Worm (Caenorhabditis elegans): ENCODE data around the gene F42E8.1.

The F42E8.1 gene

DNA sequence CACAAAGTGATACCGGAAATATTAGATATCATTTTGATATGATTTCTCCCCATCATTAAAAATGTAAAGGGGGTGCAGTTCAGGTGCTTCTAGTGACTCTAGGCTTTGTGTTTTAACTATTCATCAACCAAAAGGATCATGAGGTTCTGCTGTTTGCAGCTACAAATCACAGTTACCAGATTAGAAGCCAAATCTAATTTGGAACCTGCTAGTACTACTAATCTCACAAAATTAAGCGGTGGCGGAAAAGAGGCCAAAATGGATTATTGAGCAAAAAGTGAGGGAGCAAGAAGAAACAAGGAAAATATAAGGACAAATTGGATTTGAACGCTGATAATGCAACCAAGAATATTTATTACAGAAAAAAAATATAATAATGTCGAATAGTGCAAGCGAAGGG, 12.2 kb downstream of the F42E8.1 start:
- TF ChIP-seq snpc-4 (tag; optimal IDR thresholded peaks at IDR 0.05) (no peak), rbr-2 (tag; optimal IDR thresholded peaks at IDR 0.05) (no peak), dmd-9 (GFP tag; IDR thresholded peaks at IDR 0.05) (no peak), mep-1 (tag; optimal IDR thresholded peaks at IDR 0.05) (no peak), jun-1 (tag; optimal IDR thresholded peaks at IDR 0.05) (no peak), zag-1 (tag; optimal IDR thresholded peaks at IDR 0.05) (no peak), unc-39 (tag; optimal IDR thresholded peaks at IDR 0.05) (no peak), hmg-1.1 (GFP tag; IDR thresholded peaks at IDR 0.05) (no peak), sdz-12 (GFP tag; optimal IDR thresholded peaks at IDR 0.05) (no peak), lin-39 (tag; optimal IDR thresholded peaks at IDR 0.05) (no peak), nhr-41 (GFP tag; IDR thresholded peaks at IDR 0.05) (no peak), ceh-28 (tag; optimal IDR thresholded peaks at IDR 0.05) (no peak), T26A8.4 (GFP tag; IDR thresholded peaks at IDR 0.05) (no peak)

DNA sequence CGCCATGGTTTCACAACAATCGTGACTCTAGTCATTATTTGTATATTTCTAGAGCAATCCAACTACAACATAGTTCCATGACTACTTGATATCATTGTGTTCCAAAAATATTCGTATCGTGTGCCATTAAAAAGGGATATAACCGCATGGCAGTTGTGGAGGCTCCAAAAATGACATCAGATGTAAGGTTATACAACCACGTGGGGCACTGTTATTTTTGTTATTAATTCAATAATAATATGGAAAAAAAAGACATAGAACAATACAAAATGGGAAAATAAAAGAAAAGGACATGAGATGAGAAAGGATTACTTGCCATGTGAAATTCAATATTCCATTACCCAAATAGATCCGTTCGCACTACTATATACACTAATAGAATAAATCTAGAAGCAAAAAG, 13.5 kb downstream of the F42E8.1 start:
- TF ChIP-seq unc-62 (GFP tag; optimal IDR thresholded peaks at IDR 0.05 in 1 of 2) (peak in 1 of 2 experiments; percentile 14), unc-62 (tag; optimal IDR thresholded peaks at IDR 0.05) (no peak), F10B5.3 (tag; optimal IDR thresholded peaks at IDR 0.05) (no peak)

DNA sequence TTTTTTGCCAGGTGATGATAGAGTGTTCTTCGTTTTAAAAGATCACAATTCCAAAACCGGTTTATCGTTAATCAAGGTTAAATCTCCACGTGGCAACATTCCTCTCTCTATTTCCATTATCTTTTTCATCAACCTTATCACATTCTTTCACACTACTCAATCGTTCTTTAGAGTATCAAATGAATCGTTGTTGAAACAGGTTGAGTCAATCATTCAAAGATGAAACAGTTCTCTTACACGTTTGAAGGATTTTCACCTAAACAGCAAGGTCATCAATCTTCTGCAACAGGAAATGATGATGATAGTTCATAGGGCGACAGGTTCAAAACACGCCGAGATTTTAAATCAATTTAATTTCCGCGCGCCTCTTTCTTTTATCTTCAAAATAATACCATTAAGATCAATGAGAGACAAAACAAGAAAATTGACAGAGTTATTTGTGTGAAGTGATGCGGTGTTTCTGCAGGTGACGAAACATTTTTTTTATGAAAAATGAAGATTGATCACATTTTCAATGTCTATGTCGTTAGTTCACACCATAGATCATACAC, 19.3 kb downstream of the F42E8.1 start:
- no peak for TF ChIP-seq F44E2.7 (GFP tag; IDR thresholded peaks at IDR 0.05)
- TF ChIP-seq mdt-29 (GFP tag; IDR thresholded peaks at IDR 0.05), result no peak
- TF ChIP-seq ZK546.5 (tag; optimal IDR thresholded peaks at IDR 0.05), result no peak
- no peak for TF ChIP-seq duxl-1 (tag; optimal IDR thresholded peaks at IDR 0.05; ENCODE audit: poor library complexity)
- TF ChIP-seq saeg-2 (GFP tag; IDR thresholded peaks at IDR 0.05), result no peak
- no peak for TF ChIP-seq aly-2 (tag; optimal IDR thresholded peaks at IDR 0.05)
- TF ChIP-seq ceh-62 (tag; optimal IDR thresholded peaks at IDR 0.05), result no peak
- no peak for TF ChIP-seq unc-130 (GFP tag; optimal IDR thresholded peaks at IDR 0.05)
- peak; percentile 79 for TF ChIP-seq gei-8 (GFP tag; optimal IDR thresholded peaks at IDR 0.05)
- TF ChIP-seq ceh-44 (GFP tag; IDR thresholded peaks at IDR 0.05), result no peak
- no peak for TF ChIP-seq mes-2 (tag; optimal IDR thresholded peaks at IDR 0.05; ENCODE audit: poor library complexity, severe bottlenecking)
- TF ChIP-seq unc-39 (tag; optimal IDR thresholded peaks at IDR 0.05), result no peak
- TF ChIP-seq F26F4.8 (GFP tag; conservative IDR thresholded peaks at IDR 0.05), result no peak
- no peak for TF ChIP-seq ces-1 (GFP tag; optimal IDR thresholded peaks at IDR 0.05)
- TF ChIP-seq ceh-28 (tag; optimal IDR thresholded peaks at IDR 0.05), result no peak
- peak; percentile 78 for TF ChIP-seq nhr-25 (tag; optimal IDR thresholded peaks at IDR 0.05; ENCODE audit: borderline replicate concordance, insufficient read depth)
- TF ChIP-seq nhr-6 (tag; optimal IDR thresholded peaks at IDR 0.05), result peak; percentile 57
- peak; percentile 20 for TF ChIP-seq T20F7.1 (GFP tag; optimal IDR thresholded peaks at IDR 0.05)
- TF ChIP-seq mxl-2 (GFP tag; conservative IDR thresholded peaks at IDR 0.05), result no peak
- peak; percentile 86 for TF ChIP-seq cey-2 (tag; optimal IDR thresholded peaks at IDR 0.05; ENCODE audit: borderline replicate concordance, insufficient read depth)
- TF ChIP-seq nhr-42 (GFP tag; IDR thresholded peaks at IDR 0.05), result no peak
- TF ChIP-seq dmd-9 (GFP tag; IDR thresholded peaks at IDR 0.05), result no peak
- peak; percentile 91 for TF ChIP-seq aha-1 (tag)
- peak; percentile 74 for TF ChIP-seq tra-1 (GFP tag; IDR thresholded peaks at IDR 0.05)
- TF ChIP-seq Y105C5A.15 (GFP tag; IDR thresholded peaks at IDR 0.05), result no peak
- peak; percentile 47 to 51 for TF ChIP-seq lsy-2 (tag; optimal IDR thresholded peaks at IDR 0.05)
- TF ChIP-seq hlh-11 (tag; optimal IDR thresholded peaks at IDR 0.05), result peak; percentile 90
- TF ChIP-seq unc-62 (GFP tag; optimal IDR thresholded peaks at IDR 0.05 in 1 of 2), result peak in 1 of 2 experiments; percentile 99
- TF ChIP-seq unc-62 (tag; optimal IDR thresholded peaks at IDR 0.05), result no peak
- TF ChIP-seq zip-11 (GFP tag; IDR thresholded peaks at IDR 0.05), result no peak
- peak; percentile 55 for TF ChIP-seq nhr-77 (tag; optimal IDR thresholded peaks at IDR 0.05)
- TF ChIP-seq lim-7 (GFP tag; IDR thresholded peaks at IDR 0.05), result no peak
- no peak for TF ChIP-seq nhr-41 (GFP tag; IDR thresholded peaks at IDR 0.05)
- peak; percentile 27 for TF ChIP-seq dpl-1 (GFP tag; optimal IDR thresholded peaks at IDR 0.05)
- no peak for TF ChIP-seq R02D3.7 (tag; optimal IDR thresholded peaks at IDR 0.05)
- no peak for TF ChIP-seq php-3 (GFP tag; IDR thresholded peaks at IDR 0.05)
- TF ChIP-seq rbr-2 (tag; optimal IDR thresholded peaks at IDR 0.05), result no peak
- TF ChIP-seq ceh-20 (GFP tag; IDR thresholded peaks at IDR 0.05), result no peak; the same call in none of the 2 replicates

Data from whole organism, L4 larva.